Worm (Caenorhabditis elegans): ENCODE data around the gene igcm-4.

ce11 chrX:2084988-2085387 is 38.8 kb upstream of the igcm-4 start, which contains the start of gene F49H12.2:
- no peak for TF ChIP-seq klf-2 (GFP tag; conservative IDR thresholded peaks at IDR 0.05)
- TF ChIP-seq cog-1 (tag; optimal IDR thresholded peaks at IDR 0.05): no peak
- no peak for TF ChIP-seq ztf-29 (GFP tag; IDR thresholded peaks at IDR 0.05)
